Fruit fly (Drosophila melanogaster) whole organism, adult: ENCODE results near the gene CheB93b.

Experiments used
- CG12768 ChIP-seq: fragments of 200-800 bp; sonication (Bioruptor generic); optimal IDR thresholded peaks from 2 replicates; lab custom pipeline; 2017; ENCODE audit warnings: missing biosample characterization, missing genetic modification characterization, mild to moderate bottlenecking, moderate library complexity, missing genetic modification reagents
- CG14711 ChIP-seq: fragments of 200-800 bp; sonication (Bioruptor generic); optimal IDR thresholded peaks from 2 replicates; lab custom pipeline; 2018; ENCODE audit warnings: missing biosample characterization, mild to moderate bottlenecking, missing genetic modification characterization, moderate library complexity
- Clk ChIP-seq: fragments of 200-800 bp; sonication (Bioruptor generic); optimal IDR thresholded peaks from 2 replicates; lab custom pipeline; 2017; ENCODE audit warnings: missing biosample characterization, missing genetic modification characterization
- bab1 ChIP-seq: fragments of 200-800 bp; sonication (Bioruptor generic); optimal IDR thresholded peaks from 3 replicates; lab custom pipeline; 2019; ENCODE audit warnings: missing biosample characterization, mild to moderate bottlenecking, missing genetic modification characterization, moderate library complexity
- cic ChIP-seq: fragments of 200-800 bp; sonication (Bioruptor generic); optimal IDR thresholded peaks from 2 replicates; lab custom pipeline; 2017; ENCODE audit warnings: missing biosample characterization, mild to moderate bottlenecking, missing genetic modification characterization, moderate library complexity
- kay ChIP-seq: fragments of 200-800 bp; sonication (Bioruptor generic); peaks from one replicate; lab custom pipeline; 2016; ENCODE audit warnings: missing biosample characterization, missing genetic modification characterization, borderline replicate concordance
- ovo ChIP-seq: fragments of 200-800 bp; sonication (Bioruptor generic); optimal IDR thresholded peaks from 2 replicates; lab custom pipeline; 2016; ENCODE audit warnings: missing biosample characterization, missing genetic modification characterization

dm6 chr3R:21440102-21440501, 31.2 kb downstream of the CheB93b start:
- TF ChIP-seq CG12768 (GFP tag; lab: Kevin White, UChicago) (no peak), CG14711 (no peak), bab1 (no peak), ovo (GFP tag; lab: Kevin White, UChicago) (no peak), cic (GFP tag; lab: Kevin White, UChicago) (no peak), Clk (GFP tag; lab: Kevin White, UChicago) (no peak), kay (no peak)
